Worm (Caenorhabditis elegans): ENCODE results near the gene srr-7.

srr-7 gene

ce11 chrV:15087207-15087706 lies 40.8 kb upstream of the srr-7 start, which contains the start of the genes C01G10.15 and C01G10.6:
Gene C01G10.15 (minus strand): TSS chrV:15087307.
Gene C01G10.6 (plus strand): TSS chrV:15087656.
- no peak for TF ChIP-seq isw-1 (GFP tag; IDR thresholded peaks at IDR 0.05)
- TF ChIP-seq lin-14 (GFP tag; optimal IDR thresholded peaks at IDR 0.05) = peak; percentile 39
- peak; percentile 29 for TF ChIP-seq tbx-2 (tag; optimal IDR thresholded peaks at IDR 0.05)
- TF ChIP-seq skn-1 (tag; optimal IDR thresholded peaks at IDR 0.05) = no peak
- no peak for TF ChIP-seq snu-23 (GFP tag; optimal IDR thresholded peaks at IDR 0.05)
- peak; percentile 52 for TF ChIP-seq nhr-77 (tag; optimal IDR thresholded peaks at IDR 0.05)
- no peak for TF ChIP-seq dpl-1 (GFP tag; optimal IDR thresholded peaks at IDR 0.05)
- TF ChIP-seq ceh-90 (tag; optimal IDR thresholded peaks at IDR 0.05) = no peak
- TF ChIP-seq mdl-1 (tag; optimal IDR thresholded peaks at IDR 0.05) = no peak
- TF ChIP-seq unc-30 (tag; optimal IDR thresholded peaks at IDR 0.05) = no peak
- no peak for TF ChIP-seq fkh-10 (GFP tag; optimal IDR thresholded peaks at IDR 0.05)
- no peak for TF ChIP-seq zip-4 (GFP tag; optimal IDR thresholded peaks at IDR 0.05)
- no peak for TF ChIP-seq aly-2 (tag; optimal IDR thresholded peaks at IDR 0.05)
- no peak for TF ChIP-seq Y116A8C.19 (tag; optimal IDR thresholded peaks at IDR 0.05; ENCODE audit: borderline replicate concordance)
- no peak for TF ChIP-seq nhr-20 (tag; optimal IDR thresholded peaks at IDR 0.05)
- TF ChIP-seq lir-3 (tag; optimal IDR thresholded peaks at IDR 0.05; ENCODE audit: poor library complexity) = no peak
- no peak for TF ChIP-seq swsn-7 (tag; optimal IDR thresholded peaks at IDR 0.05)
- no peak for TF ChIP-seq hlh-4 (tag; optimal IDR thresholded peaks at IDR 0.05)

- TF ChIP-seq nhr-20 (tag; optimal IDR thresholded peaks at IDR 0.05) = no peak
Observed at ce11 chrV:15088613-15089012, 39.4 kb upstream of the srr-7 start, which contains the start of gene C01G10.18. Gene C01G10.18 (minus strand): TSS chrV:15088713.

DNA sequence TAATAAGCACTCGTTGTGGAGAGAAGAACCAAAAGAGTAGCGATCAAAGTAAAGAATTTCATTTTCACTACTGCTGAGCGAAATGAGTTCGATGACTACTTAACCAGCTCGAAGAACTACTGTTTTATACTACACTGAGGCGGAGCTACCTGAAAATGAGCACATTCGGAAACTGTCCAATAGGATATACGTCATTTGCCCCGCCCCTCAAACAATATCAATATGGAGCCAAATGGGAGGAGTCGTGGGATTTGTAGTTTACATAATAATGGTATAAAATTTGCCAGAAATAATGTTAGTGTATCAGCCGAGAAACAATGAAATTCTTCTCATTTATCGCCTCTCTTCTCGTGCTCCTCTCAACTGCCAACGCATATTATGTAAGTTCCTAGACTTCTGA lies 38.6 kb upstream of the srr-7 start, which contains the start of the genes C01G10.5 and C01G10.4:
Gene C01G10.5, minus strand, starts transcription at position 101 of the 400 bp plus-strand sequence.
Gene C01G10.4, plus strand, starts transcription at position 303 of the 400 bp plus-strand sequence.
- no peak for TF ChIP-seq efl-3 (GFP tag; optimal IDR thresholded peaks at IDR 0.05)
- TF ChIP-seq efl-1 (optimal IDR thresholded peaks at IDR 0.05) = no peak
- peak in 1 of 2 experiments; percentile 13 for TF ChIP-seq efl-1 (GFP tag; optimal IDR thresholded peaks at IDR 0.05 in 1 of 2)

DNA sequence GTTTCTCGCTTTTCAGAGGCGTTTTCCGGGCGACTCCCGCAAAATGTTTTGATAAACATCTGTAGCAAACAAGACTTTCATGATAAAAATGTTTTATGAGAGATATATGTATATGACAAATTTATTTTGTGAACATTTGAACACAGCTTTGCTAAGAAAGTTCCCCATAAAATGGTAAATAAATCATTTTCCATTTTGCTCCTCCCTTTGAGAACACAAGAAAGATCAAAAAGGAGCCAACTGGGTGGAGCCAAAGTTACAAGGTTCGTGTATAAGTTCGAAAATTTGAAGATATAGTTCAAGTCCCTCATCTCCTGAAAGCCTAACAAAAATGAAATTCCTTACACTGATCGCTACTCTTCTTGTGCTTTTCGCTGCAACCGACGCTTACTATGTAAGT lies 37.6 kb upstream of the srr-7 start, which contains the start of gene C01G10.17:
Gene C01G10.17, plus strand, starts transcription at position 301 of the 400 bp plus-strand sequence.
- TF ChIP-seq tbx-2 (tag; optimal IDR thresholded peaks at IDR 0.05) (no peak), nhr-28 (tag; optimal IDR thresholded peaks at IDR 0.05) (no peak), nhr-237 (tag; optimal IDR thresholded peaks at IDR 0.05) (no peak), sptf-1 (tag; optimal IDR thresholded peaks at IDR 0.05) (no peak), nhr-20 (tag; optimal IDR thresholded peaks at IDR 0.05) (no peak), alr-1 (tag; optimal IDR thresholded peaks at IDR 0.05; ENCODE audit: borderline replicate concordance) (no peak), lir-3 (tag; optimal IDR thresholded peaks at IDR 0.05; ENCODE audit: poor library complexity) (no peak), lin-15B (tag; optimal IDR thresholded peaks at IDR 0.05) (no peak), nhr-47 (tag; optimal IDR thresholded peaks at IDR 0.05) (no peak), sox-4 (tag; optimal IDR thresholded peaks at IDR 0.05) (no peak), ceh-82 (tag; optimal IDR thresholded peaks at IDR 0.05) (no peak), hpl-2 (GFP tag; optimal IDR thresholded peaks at IDR 0.05) (no peak), lin-14 (GFP tag; optimal IDR thresholded peaks at IDR 0.05) (no peak), nhr-90 (tag; optimal IDR thresholded peaks at IDR 0.05; ENCODE audit: poor library complexity) (no peak), C16A3.4 (tag; optimal IDR thresholded peaks at IDR 0.05) (no peak), pag-3 (tag; optimal IDR thresholded peaks at IDR 0.05; ENCODE audit: borderline replicate concordance, insufficient read depth) (no peak), ceh-63 (GFP tag; optimal IDR thresholded peaks at IDR 0.05) (no peak), ceh-88 (GFP tag; IDR thresholded peaks at IDR 0.05) (no peak), nhr-71 (tag; optimal IDR thresholded peaks at IDR 0.05) (no peak)
